Fruit fly (Drosophila melanogaster) whole organism, embryonic: ENCODE results near the gene TotM.

ENCODE experiments used
- Adf1 ChIP-seq: fragments of 200-800 bp; sonication (Bioruptor generic); IDR thresholded peaks from 2 replicates; pipeline ENCODE4 v1.3.6; 2022; ENCODE audit warnings: missing biosample characterization, missing genetic modification characterization
- CG16813 ChIP-seq: fragments of 200-800 bp; sonication (Bioruptor generic); IDR thresholded peaks from 3 replicates; pipeline ENCODE4 v1.3.6; 2022; ENCODE audit warnings: missing biosample characterization, missing genetic modification characterization; ENCODE audit not compliant: partially characterized antibody
- CG3838 ChIP-seq: fragments of 200-800 bp; sonication (Bioruptor generic); optimal IDR thresholded peaks from 3 replicates; lab custom pipeline; 2016; ENCODE audit warnings: missing biosample characterization, missing genetic modification characterization
- CG4360 ChIP-seq: fragments of 200-800 bp; sonication (Bioruptor generic); IDR thresholded peaks from 2 replicates; pipeline ENCODE4 v1.3.6; 2022; ENCODE audit warnings: missing biosample characterization, missing genetic modification characterization
- Dfd ChIP-seq, 2 experiments: fragments of >200 bp; optimal IDR thresholded peaks; 2 replicates each; lab custom pipeline; 2017; ENCODE audit warnings: missing biosample characterization in 2 of 2, missing genetic modification characterization in 2 of 2
- Doc2 ChIP-seq: fragments of 200-800 bp; sonication (Bioruptor generic); IDR thresholded peaks from 2 replicates; pipeline ENCODE4 v1.3.6; 2022; ENCODE audit warnings: missing biosample characterization, missing genetic modification characterization
- bbx ChIP-seq: fragments of 200-800 bp; sonication (Bioruptor generic); IDR thresholded peaks from 2 replicates; pipeline ENCODE4 v1.3.6; 2022; ENCODE audit warnings: missing biosample characterization, missing genetic modification characterization; ENCODE audit not compliant: partially characterized antibody
- grn ChIP-seq: fragments of 200-800 bp; sonication (Bioruptor generic); optimal IDR thresholded peaks from 3 replicates; lab custom pipeline; 2017; ENCODE audit warnings: missing biosample characterization, missing genetic modification characterization
- hkb ChIP-seq, 2 experiments: fragments of 200-800 bp in 1 of 2; fragments of >200 bp in 1 of 2; sonication (Bioruptor generic) in 1 of 2; IDR thresholded peaks in 1 of 2; optimal IDR thresholded peaks in 1 of 2; 2 replicates each; pipeline versions ENCODE4 v1.3.6 to Lab custom; 2017 to 2022; ENCODE audit warnings: missing biosample characterization in 1 of 2, missing genetic modification characterization in 1 of 2
- oc ChIP-seq: fragments of 200-800 bp; sonication (Bioruptor generic); optimal IDR thresholded peaks from 2 replicates; lab custom pipeline; 2018; ENCODE audit warnings: missing biosample characterization, mild to moderate bottlenecking, missing genetic modification characterization, moderate library complexity
- tap ChIP-seq: fragments of 200-800 bp; optimal IDR thresholded peaks from 3 replicates; lab custom pipeline; 2019; ENCODE audit warnings: missing biosample characterization, mild to moderate bottlenecking, missing genetic modification characterization, moderate library complexity

DNA sequence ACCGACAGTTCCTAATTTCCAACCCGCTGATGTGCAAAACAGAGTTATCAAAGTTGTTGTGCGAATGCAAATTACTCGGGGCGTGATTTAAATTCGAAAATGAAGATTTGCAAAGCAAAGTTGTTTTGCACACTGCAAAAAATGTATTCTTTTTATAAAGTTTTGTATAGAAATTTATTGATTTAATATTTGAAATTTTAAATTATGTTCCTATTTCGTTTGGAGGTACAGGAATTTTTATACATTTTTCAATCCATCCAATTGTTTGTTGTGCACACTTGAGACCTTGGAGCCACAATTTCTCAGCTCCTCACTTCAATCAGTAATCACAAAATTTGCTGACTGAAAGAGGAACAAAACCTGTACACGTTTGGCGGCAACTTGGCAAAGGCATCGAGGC lies 45.3 kb downstream of the TotM start:
- TF ChIP-seq CG16813 (GFP tag; lab: Robert Waterston, UW) (no peak), tap (tag; lab: Kevin White, UChicago) (no peak), hkb (optimal IDR thresholded peaks at IDR 0.05; lab: Kevin White, UChicago) (no peak), hkb (GFP tag; IDR thresholded peaks at IDR 0.05; lab: Robert Waterston, UW) (no peak), grn (GFP tag; lab: Kevin White, UChicago) (no peak), CG3838 (GFP tag; lab: Kevin White, UChicago) (no peak), bbx (no peak), CG4360 (GFP tag; lab: Robert Waterston, UW) (no peak), Doc2 (GFP tag; lab: Robert Waterston, UW) (no peak), Dfd (GFP tag; optimal IDR thresholded peaks at IDR 0.05; lab: Kevin White, UChicago) (no peak), oc (tag; lab: Kevin White, UChicago) (no peak), Adf1 (GFP tag; lab: Robert Waterston, UW) (no peak)
